Worm (Caenorhabditis elegans): ENCODE results near the gene bgnt-1.4.

DNA sequence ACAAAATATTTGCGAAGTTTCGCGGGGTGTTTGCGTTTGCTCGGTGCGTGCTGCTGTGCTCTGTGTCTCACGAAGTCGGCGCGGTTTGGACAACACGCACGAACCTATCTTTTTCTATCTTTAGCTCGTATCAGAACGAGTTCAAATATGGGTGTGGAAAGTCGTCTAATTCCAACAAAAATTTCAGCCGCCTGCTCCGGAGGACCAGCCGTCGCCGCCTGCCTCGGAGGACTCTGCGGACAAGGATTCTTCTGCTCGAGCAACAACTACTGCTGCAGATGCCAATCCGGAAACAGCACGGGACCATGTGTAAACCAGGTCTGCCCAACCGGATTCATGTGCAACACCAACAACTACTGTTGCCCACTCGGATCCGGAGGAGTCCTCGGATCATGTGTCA is 41.2 kb downstream of the bgnt-1.4 start:
- no peak for TF ChIP-seq mep-1 (tag; optimal IDR thresholded peaks at IDR 0.05)
- TF ChIP-seq ctbp-1 (GFP tag; IDR thresholded peaks at IDR 0.05) = no peak
- TF ChIP-seq pqm-1 (tag; optimal IDR thresholded peaks at IDR 0.05) = no peak
- TF ChIP-seq lin-13 (GFP tag; optimal IDR thresholded peaks at IDR 0.05) = no peak
- no peak for TF ChIP-seq daf-8 (GFP tag; IDR thresholded peaks at IDR 0.05)
- TF ChIP-seq nhr-77 (tag; optimal IDR thresholded peaks at IDR 0.05) = no peak
- no peak for TF ChIP-seq egl-27 (tag; optimal IDR thresholded peaks at IDR 0.05)
- TF ChIP-seq mdl-1 (tag; optimal IDR thresholded peaks at IDR 0.05) = no peak
- no peak for TF ChIP-seq ZK546.5 (tag; optimal IDR thresholded peaks at IDR 0.05)
- no peak for TF ChIP-seq ceh-82 (tag; optimal IDR thresholded peaks at IDR 0.05)
- TF ChIP-seq F37D6.2 (tag; optimal IDR thresholded peaks at IDR 0.05) = no peak
- TF ChIP-seq nhr-237 (tag; optimal IDR thresholded peaks at IDR 0.05) = no peak
- no peak for TF ChIP-seq madf-5 (GFP tag; IDR thresholded peaks at IDR 0.05)

All from whole organism, L4 larva.